Worm (Caenorhabditis elegans) whole organism, mixed stage, embryonic: Measurements from ENCODE around the gene Y119D3B.14.

Experiments used
- ces-1 ChIP-seq: fragments of 150-350 bp; optimal IDR thresholded peaks from 2 replicates; lab custom pipeline; 2014; ENCODE audit warnings: missing biosample characterization, missing genetic modification reagents, missing genetic modification characterization
- elt-3 ChIP-seq: fragments of 150-350 bp; optimal IDR thresholded peaks from 2 replicates; lab custom pipeline; 2014; ENCODE audit warnings: missing biosample characterization, missing genetic modification characterization
- lsy-2 ChIP-seq: fragments of 150-350 bp; optimal IDR thresholded peaks from 2 replicates; lab custom pipeline; 2014; ENCODE audit warnings: missing biosample characterization, missing genetic modification characterization
- snpc-4 ChIP-seq: fragments of 150-350 bp; optimal IDR thresholded peaks from 2 replicates; lab custom pipeline; 2014; ENCODE audit warnings: missing biosample characterization, missing genetic modification characterization
- unc-62 ChIP-seq: fragments of 150-350 bp; optimal IDR thresholded peaks from 2 replicates; lab custom pipeline; 2014; ENCODE audit warnings: missing biosample characterization, missing genetic modification reagents, missing genetic modification characterization

DNA sequence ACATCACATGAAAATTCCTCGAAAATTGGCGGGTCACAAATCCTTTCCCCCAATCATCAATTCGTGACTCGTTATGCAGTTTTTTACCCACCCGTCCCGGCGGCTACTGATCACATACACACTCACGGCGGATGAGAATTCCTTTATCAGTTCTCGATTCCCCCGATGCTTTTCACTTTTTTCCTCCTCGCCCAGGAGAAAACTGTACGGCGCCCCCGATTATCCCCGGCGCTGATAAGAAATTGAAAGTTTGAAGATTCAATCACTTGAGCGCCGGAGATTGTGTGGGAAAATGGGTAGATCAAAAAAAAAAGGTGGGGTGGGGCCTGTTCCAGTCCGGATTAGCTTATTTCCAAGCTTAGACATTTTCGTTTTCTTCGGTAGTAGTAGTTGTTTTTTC is 45.7 kb downstream of the Y119D3B.14 start:
- TF ChIP-seq unc-62 (GFP tag; lab: Kevin White, UChicago) (no peak), elt-3 (no peak), ces-1 (GFP tag; lab: Kevin White, UChicago) (no peak), lsy-2 (no peak), snpc-4 (tag; lab: Kevin White, UChicago) (no peak)
